Fruit fly (Drosophila melanogaster) whole organism, prepupa: Measurements from ENCODE around the gene sick.

Experiments
- Blimp-1 ChIP-seq: fragments of 200-800 bp; sonication (Bioruptor generic); optimal IDR thresholded peaks from 3 replicates; lab custom pipeline; 2017; ENCODE audit warnings: missing biosample characterization, missing genetic modification characterization, mild to moderate bottlenecking, moderate library complexity, missing genetic modification reagents
- CG10631 ChIP-seq: fragments of 200-800 bp; sonication (Bioruptor generic); optimal IDR thresholded peaks from 2 replicates; lab custom pipeline; 2016; ENCODE audit warnings: missing biosample characterization, missing genetic modification characterization
- CG15336 ChIP-seq: fragments of 200-800 bp; sonication (Bioruptor generic); IDR thresholded peaks from 2 replicates; pipeline ENCODE4 v1.3.6; 2022; ENCODE audit warnings: missing biosample characterization, missing genetic modification characterization
- CG1621 ChIP-seq: fragments of 200-800 bp; sonication (Bioruptor generic); optimal IDR thresholded peaks from 3 replicates; lab custom pipeline; 2018; ENCODE audit warnings: missing biosample characterization, mild to moderate bottlenecking, missing genetic modification characterization
- CG16779 ChIP-seq: fragments of 200-800 bp; sonication (Bioruptor generic); optimal IDR thresholded peaks from 3 replicates; lab custom pipeline; 2017; ENCODE audit warnings: missing biosample characterization, mild to moderate bottlenecking, missing genetic modification characterization
- CG3032 ChIP-seq: fragments of 200-800 bp; optimal IDR thresholded peaks from 2 replicates; lab custom pipeline; 2019; ENCODE audit warnings: missing biosample characterization, mild to moderate bottlenecking, missing genetic modification characterization, moderate library complexity
- CG32006 ChIP-seq: fragments of 200-800 bp; sonication (Bioruptor generic); optimal IDR thresholded peaks from 3 replicates; lab custom pipeline; 2017; ENCODE audit warnings: missing biosample characterization, mild to moderate bottlenecking, missing genetic modification characterization
- CG34406 ChIP-seq: fragments of 200-800 bp; sonication (Bioruptor generic); optimal IDR thresholded peaks from 3 replicates; lab custom pipeline; 2016; ENCODE audit warnings: missing biosample characterization, missing genetic modification characterization
- CG6163 ChIP-seq: fragments of 200-800 bp; sonication (Bioruptor generic); IDR thresholded peaks from 3 replicates; pipeline ENCODE4 v1.3.6; 2022; ENCODE audit warnings: missing biosample characterization, missing genetic modification characterization
- CG6792 ChIP-seq: fragments of 200-800 bp; sonication (Bioruptor generic); optimal IDR thresholded peaks from 3 replicates; lab custom pipeline; 2016; ENCODE audit warnings: missing biosample characterization, missing genetic modification characterization
- CG6808 ChIP-seq: fragments of 200-800 bp; sonication (Bioruptor generic); optimal IDR thresholded peaks from 3 replicates; lab custom pipeline; 2017; ENCODE audit warnings: missing biosample characterization, missing genetic modification characterization, mild to moderate bottlenecking, moderate library complexity, missing genetic modification reagents
- CG6854 ChIP-seq: fragments of 200-800 bp; sonication (Bioruptor generic); optimal IDR thresholded peaks from 2 replicates; lab custom pipeline; 2017; ENCODE audit warnings: missing biosample characterization, mild to moderate bottlenecking, missing genetic modification characterization
- CG8119 ChIP-seq: fragments of 200-800 bp; sonication (Bioruptor generic); IDR thresholded peaks from 3 replicates; pipeline ENCODE4 v1.3.6; 2022; ENCODE audit warnings: missing biosample characterization, missing genetic modification characterization
- CG8319 ChIP-seq: fragments of 200-800 bp; sonication (Bioruptor generic); optimal IDR thresholded peaks from 3 replicates; lab custom pipeline; 2016; ENCODE audit warnings: missing biosample characterization, missing genetic modification characterization
- CG8632 ChIP-seq: fragments of 200-800 bp; sonication (Bioruptor generic); optimal IDR thresholded peaks from 3 replicates; lab custom pipeline; 2016; ENCODE audit warnings: missing biosample characterization, missing genetic modification characterization
- CG9139 ChIP-seq: fragments of 200-800 bp; sonication (Bioruptor generic); optimal IDR thresholded peaks from 3 replicates; lab custom pipeline; 2017; ENCODE audit warnings: missing biosample characterization, mild to moderate bottlenecking, missing genetic modification characterization
- Eip75B ChIP-seq: fragments of 200-800 bp; sonication (Bioruptor generic); optimal IDR thresholded peaks from 3 replicates; lab custom pipeline; 2016; ENCODE audit warnings: missing biosample characterization, missing genetic modification characterization
- Eip93F ChIP-seq: fragments of 200-800 bp; sonication (Bioruptor generic); optimal IDR thresholded peaks from 2 replicates; lab custom pipeline; 2016; ENCODE audit warnings: missing biosample characterization, mild to moderate bottlenecking, missing genetic modification characterization
- Ets96B ChIP-seq: fragments of 200-800 bp; optimal IDR thresholded peaks from 2 replicates; lab custom pipeline; 2019; ENCODE audit warnings: missing biosample characterization, mild to moderate bottlenecking, missing genetic modification characterization, moderate library complexity
- Gug ChIP-seq: fragments of 200-800 bp; sonication (Bioruptor generic); IDR thresholded peaks from 2 replicates; pipeline ENCODE4 v1.3.6; 2022; ENCODE audit warnings: missing biosample characterization, missing genetic modification characterization
- Hr38 ChIP-seq: sonication (Bioruptor generic); optimal IDR thresholded peaks from 2 replicates; lab custom pipeline; 2016; ENCODE audit warnings: missing biosample characterization, missing genetic modification characterization
- Hr39 ChIP-seq: fragments of 200-800 bp; sonication (Bioruptor generic); optimal IDR thresholded peaks from 2 replicates; lab custom pipeline; 2016; ENCODE audit warnings: missing biosample characterization, missing genetic modification characterization
- OdsH ChIP-seq: fragments of 200-800 bp; sonication (Bioruptor generic); optimal IDR thresholded peaks from 3 replicates; lab custom pipeline; 2016; ENCODE audit warnings: missing biosample characterization, missing genetic modification characterization
- Smox ChIP-seq: fragments of 200-800 bp; sonication (Bioruptor generic); optimal IDR thresholded peaks from 3 replicates; lab custom pipeline; 2016; ENCODE audit warnings: missing biosample characterization, missing genetic modification characterization
- Sox14 ChIP-seq: fragments of 200-800 bp; sonication (Bioruptor generic); optimal IDR thresholded peaks from 3 replicates; lab custom pipeline; 2016; ENCODE audit warnings: missing biosample characterization, missing genetic modification characterization
- Sox15 ChIP-seq: fragments of 200-800 bp; sonication (Bioruptor generic); optimal IDR thresholded peaks from 3 replicates; lab custom pipeline; 2016; ENCODE audit warnings: missing biosample characterization, missing genetic modification characterization
- achi ChIP-seq: fragments of 200-800 bp; sonication (Bioruptor generic); optimal IDR thresholded peaks from 3 replicates; lab custom pipeline; 2016; ENCODE audit warnings: missing biosample characterization, missing genetic modification characterization
- cyc ChIP-seq: fragments of 200-800 bp; sonication (Bioruptor generic); optimal IDR thresholded peaks from 3 replicates; lab custom pipeline; 2016; ENCODE audit warnings: missing biosample characterization, missing genetic modification characterization
- eg ChIP-seq: fragments of 200-800 bp; sonication (Bioruptor generic); IDR thresholded peaks from 3 replicates; pipeline ENCODE4 v1.3.6; 2022; ENCODE audit warnings: missing biosample characterization, missing genetic modification characterization
- esn ChIP-seq: fragments of 200-800 bp; sonication (Bioruptor generic); optimal IDR thresholded peaks from 2 replicates; lab custom pipeline; 2016; ENCODE audit warnings: missing biosample characterization, mild to moderate bottlenecking, missing genetic modification characterization, moderate library complexity
- fd85E ChIP-seq: fragments of 200-800 bp; sonication (Bioruptor generic); optimal IDR thresholded peaks from 3 replicates; lab custom pipeline; 2016; ENCODE audit warnings: missing biosample characterization, missing genetic modification characterization
- pdm3 ChIP-seq: fragments of 200-800 bp; sonication (Bioruptor generic); optimal IDR thresholded peaks from 3 replicates; lab custom pipeline; 2016; ENCODE audit warnings: missing biosample characterization, missing genetic modification characterization
- salr ChIP-seq, 2 experiments: fragments of 200-800 bp; sonication (Bioruptor generic); optimal IDR thresholded peaks; 3 replicates each; lab custom pipeline; 2016 to 2018; ENCODE audit warnings: missing biosample characterization in 2 of 2, missing genetic modification characterization in 2 of 2, mild to moderate bottlenecking in 1 of 2
- svp ChIP-seq: fragments of 200-800 bp; sonication (Bioruptor generic); peaks from one replicate; lab custom pipeline; 2016; ENCODE audit warnings: missing biosample characterization, missing genetic modification characterization
- topi ChIP-seq: fragments of 200-800 bp; sonication (Bioruptor generic); optimal IDR thresholded peaks from 3 replicates; lab custom pipeline; 2016; ENCODE audit warnings: missing biosample characterization, missing genetic modification characterization
- vri ChIP-seq: fragments of 200-800 bp; sonication (Bioruptor generic); optimal IDR thresholded peaks from 3 replicates; lab custom pipeline; 2016; ENCODE audit warnings: missing biosample characterization, mild to moderate bottlenecking, missing genetic modification characterization

The sick gene

DNA sequence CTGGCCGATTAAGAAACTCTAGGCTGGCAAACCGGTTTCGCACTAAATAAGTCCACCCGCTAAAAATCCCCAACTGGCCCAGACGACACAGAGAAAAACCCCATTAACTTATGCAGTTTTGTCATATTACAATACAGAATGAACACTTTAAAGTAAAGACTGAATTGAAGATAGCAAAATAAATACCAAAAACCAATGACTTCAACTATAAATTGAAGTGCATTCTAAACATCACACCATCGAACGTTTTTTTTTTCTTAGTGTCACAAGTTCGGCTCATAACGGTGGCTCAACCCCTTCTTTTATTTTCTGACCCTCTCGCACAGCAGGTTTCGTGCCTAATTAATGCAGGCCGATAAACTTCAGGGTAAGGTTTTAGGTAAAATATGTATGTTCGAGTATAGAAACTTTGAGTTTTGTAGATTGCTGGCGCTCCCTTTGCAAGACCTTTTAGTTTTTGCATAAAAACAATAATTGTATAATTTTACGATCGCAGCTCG lies 145.2 kb downstream of the sick start (continued):
- TF ChIP-seq salr (GFP tag; optimal IDR thresholded peaks at IDR 0.05; lab: Kevin White, UChicago) (peak; percentile 77 to 80), achi (GFP tag; lab: Kevin White, UChicago) (peak; percentile 90), CG8319 (GFP tag; lab: Kevin White, UChicago) (peak; percentile 87), OdsH (peak; percentile 90), Hr38 (GFP tag; lab: Kevin White, UChicago) (no peak), CG6808 (GFP tag; lab: Kevin White, UChicago) (peak; percentile 85), Eip75B (GFP tag; lab: Kevin White, UChicago) (peak; percentile 88), Sox15 (GFP tag; lab: Kevin White, UChicago) (peak; percentile 85), Smox (GFP tag; lab: Kevin White, UChicago) (peak; percentile 78), vri (GFP tag; lab: Kevin White, UChicago) (peak; percentile 67), CG6854 (GFP tag; lab: Kevin White, UChicago) (peak; percentile 10), pdm3 (GFP tag; lab: Kevin White, UChicago) (peak; percentile 90), topi (GFP tag; lab: Kevin White, UChicago) (peak; percentile 53), svp (GFP tag; lab: Kevin White, UChicago) (peak; percentile 86), CG6792 (peak; percentile 93), CG32006 (GFP tag; lab: Kevin White, UChicago) (peak; percentile 84), fd85E (GFP tag; lab: Kevin White, UChicago) (peak; percentile 3), CG9139 (GFP tag; lab: Kevin White, UChicago) (no peak), CG16779 (peak; percentile 67), CG15336 (GFP tag; lab: Robert Waterston, UW) (peak; percentile 89), CG1621 (tag; lab: Kevin White, UChicago) (peak; percentile 89), Blimp-1 (GFP tag; lab: Kevin White, UChicago) (peak; percentile 42), CG8119 (GFP tag; lab: Robert Waterston, UW) (peak; percentile 89)

DNA sequence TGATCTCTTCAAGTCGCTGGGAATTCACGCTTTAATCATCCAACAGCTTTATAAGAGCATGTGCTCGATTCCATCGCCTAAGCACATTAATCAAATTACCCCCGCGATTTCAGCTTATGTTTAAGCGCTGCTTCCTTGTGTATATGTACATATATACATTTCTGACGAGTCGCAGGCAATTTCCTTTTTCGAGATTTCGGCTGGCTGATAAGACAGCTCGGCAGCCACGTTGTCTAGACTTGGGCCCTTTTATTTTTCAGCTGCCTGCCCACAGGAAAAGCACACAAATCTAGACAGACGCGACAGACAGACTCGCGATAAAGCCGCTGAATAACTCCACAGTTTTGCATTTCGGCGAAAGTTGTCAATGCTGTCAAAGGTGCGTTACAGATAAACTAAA lies 146.3 kb downstream of the sick start:
- TF ChIP-seq svp (GFP tag; lab: Kevin White, UChicago) = peak; percentile 47
- no peak for TF ChIP-seq cyc (GFP tag; lab: Kevin White, UChicago)
- TF ChIP-seq, all 60 proteins: peak for 1

DNA sequence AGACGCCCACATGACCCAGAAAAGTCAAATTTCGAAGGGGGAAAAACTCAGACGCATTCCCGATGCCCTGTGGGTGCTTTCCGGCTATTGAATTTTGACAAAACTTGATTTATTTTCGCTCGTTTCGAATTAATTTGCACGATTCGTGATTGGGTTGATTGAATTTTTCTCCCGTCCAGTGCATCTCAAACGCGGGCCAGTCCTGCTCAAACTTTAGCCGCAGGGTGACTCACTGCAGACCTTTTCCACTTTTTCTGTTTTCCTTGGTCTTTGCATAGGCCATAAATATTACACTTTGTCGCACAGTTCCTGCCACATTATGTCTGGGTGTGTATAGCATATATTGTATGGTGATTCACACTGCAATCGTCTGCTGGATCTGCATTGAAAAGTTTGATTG lies 146.9 kb downstream of the sick start:
- TF ChIP-seq svp (GFP tag; lab: Kevin White, UChicago) = peak; percentile 40
- no peak for TF ChIP-seq pdm3 (GFP tag; lab: Kevin White, UChicago)

DNA sequence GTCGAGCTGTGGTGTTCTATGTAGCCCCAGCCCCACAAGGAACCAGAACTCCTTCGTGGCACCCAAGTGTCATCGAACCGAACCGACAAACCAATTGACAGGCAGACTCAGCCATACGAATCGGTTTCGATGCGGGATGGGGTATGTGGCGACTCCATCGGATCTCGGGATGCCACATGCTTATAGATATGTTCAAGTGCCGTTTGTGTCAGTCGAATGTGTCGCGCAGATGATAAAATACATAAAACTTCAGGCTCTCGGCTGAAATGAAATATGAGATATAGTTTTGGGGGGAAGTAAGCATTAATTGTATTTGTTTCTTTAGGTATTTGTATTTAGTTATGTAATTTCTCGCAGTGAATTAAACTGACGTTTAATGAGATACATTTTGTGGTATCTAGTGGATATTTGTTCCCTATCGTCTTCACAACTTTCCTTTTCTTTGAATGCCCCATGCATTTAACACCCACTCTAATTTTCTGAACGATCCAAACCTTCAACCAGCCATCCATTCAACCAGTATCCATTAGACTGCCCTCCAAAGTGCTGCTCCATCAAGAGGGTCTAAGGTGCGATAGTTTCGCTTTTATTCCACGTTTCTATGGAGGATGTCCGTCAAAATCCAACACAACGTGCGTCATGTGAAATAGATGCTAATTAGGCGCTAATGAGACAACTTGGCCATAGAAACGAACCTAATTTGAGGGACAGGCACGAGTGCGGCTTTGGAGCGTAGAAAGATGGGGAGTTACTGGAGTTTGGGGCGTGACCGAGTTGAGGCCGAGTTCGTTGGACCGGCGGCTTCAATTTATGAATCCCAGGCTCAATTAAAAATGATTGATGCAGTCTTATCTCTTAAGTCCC lies 148.4 kb downstream of the sick start:
- no peak for TF ChIP-seq eg (GFP tag; lab: Robert Waterston, UW)
- no peak for TF ChIP-seq esn
- TF ChIP-seq Smox (GFP tag; lab: Kevin White, UChicago) = no peak
- no peak for TF ChIP-seq Sox14 (GFP tag; lab: Kevin White, UChicago)
- no peak for TF ChIP-seq CG10631 (GFP tag; lab: Kevin White, UChicago)
- no peak for TF ChIP-seq Eip93F (GFP tag; lab: Kevin White, UChicago)
- no peak for TF ChIP-seq Gug (GFP tag; lab: Robert Waterston, UW)
- TF ChIP-seq CG3032 (tag; lab: Kevin White, UChicago) = no peak
- TF ChIP-seq Hr39 (GFP tag; lab: Kevin White, UChicago) = no peak
- TF ChIP-seq pdm3 (GFP tag; lab: Kevin White, UChicago) = no peak
- TF ChIP-seq CG34406 = no peak
- TF ChIP-seq vri (GFP tag; lab: Kevin White, UChicago) = no peak
- no peak for TF ChIP-seq CG6808 (GFP tag; lab: Kevin White, UChicago)
- no peak for TF ChIP-seq CG6163 (GFP tag; lab: Robert Waterston, UW)
- TF ChIP-seq CG8319 (GFP tag; lab: Kevin White, UChicago) = no peak
- no peak for TF ChIP-seq Ets96B
- TF ChIP-seq CG8632 (GFP tag; lab: Kevin White, UChicago) = no peak
- TF ChIP-seq, all 60 proteins: peak for 0
